Worm (Caenorhabditis elegans): ENCODE measurements around the gene Y41E3.19.

Gene Y41E3.19

ce11 chrIV:15020958-15021357 lies 35.0 kb upstream of the Y41E3.19 start (continued):
- TF ChIP-seq nhr-42 (GFP tag; IDR thresholded peaks at IDR 0.05), result no peak
- TF ChIP-seq gei-8 (GFP tag; optimal IDR thresholded peaks at IDR 0.05), result no peak
- TF ChIP-seq Y5F2A.4 (GFP tag; optimal IDR thresholded peaks at IDR 0.05), result no peak
- TF ChIP-seq daf-19 (GFP tag; conservative IDR thresholded peaks at IDR 0.05), result no peak
- no peak for TF ChIP-seq cey-2 (tag; optimal IDR thresholded peaks at IDR 0.05; ENCODE audit: borderline replicate concordance, insufficient read depth)
- TF ChIP-seq nhr-11 (tag; optimal IDR thresholded peaks at IDR 0.05), result no peak
- TF ChIP-seq spr-1 (tag; optimal IDR thresholded peaks at IDR 0.05), result no peak
- TF ChIP-seq mdt-29 (GFP tag; IDR thresholded peaks at IDR 0.05), result no peak
- no peak for TF ChIP-seq zfp-3 (GFP tag; conservative IDR thresholded peaks at IDR 0.05)
- no peak for TF ChIP-seq R02D3.7 (tag; optimal IDR thresholded peaks at IDR 0.05)
- TF ChIP-seq nhr-6 (tag; optimal IDR thresholded peaks at IDR 0.05), result no peak
- peak; percentile 49 for TF ChIP-seq hlh-30 (tag; optimal IDR thresholded peaks at IDR 0.05; ENCODE audit: insufficient read depth)
- TF ChIP-seq duxl-1 (tag; optimal IDR thresholded peaks at IDR 0.05; ENCODE audit: poor library complexity), result no peak
- peak; percentile 64 for TF ChIP-seq fkh-10 (GFP tag; optimal IDR thresholded peaks at IDR 0.05)
- no peak for TF ChIP-seq skn-1 (tag; optimal IDR thresholded peaks at IDR 0.05)
- peak; percentile 34 for TF ChIP-seq mes-2 (tag; optimal IDR thresholded peaks at IDR 0.05; ENCODE audit: poor library complexity, severe bottlenecking)
- no peak for TF ChIP-seq unc-62 (GFP tag; optimal IDR thresholded peaks at IDR 0.05 in 1 of 2)
- no peak for TF ChIP-seq unc-62 (tag; optimal IDR thresholded peaks at IDR 0.05)
- TF ChIP-seq tag-97 (GFP tag; IDR thresholded peaks at IDR 0.05), result no peak
- peak; percentile 48; the same call in 1 of the 2 replicates for TF ChIP-seq ctbp-1 (GFP tag; IDR thresholded peaks at IDR 0.05)
- no peak for TF ChIP-seq dpl-1 (GFP tag; optimal IDR thresholded peaks at IDR 0.05)
- no peak for TF ChIP-seq Y75B8A.6 (GFP tag; IDR thresholded peaks at IDR 0.05)
- no peak for TF ChIP-seq F37D6.2 (tag; optimal IDR thresholded peaks at IDR 0.05)
- peak; percentile 45 for TF ChIP-seq rbr-2 (tag; optimal IDR thresholded peaks at IDR 0.05)
- TF ChIP-seq aha-1 (tag), result peak; percentile 44
- no peak for TF ChIP-seq zip-2 (tag; optimal IDR thresholded peaks at IDR 0.05)
- TF ChIP-seq ZK337.2 (GFP tag; IDR thresholded peaks at IDR 0.05), result no peak

ce11 chrIV:15024426-15024825 lies 31.5 kb upstream of the Y41E3.19 start:
- no peak for TF ChIP-seq dve-1 (tag; optimal IDR thresholded peaks at IDR 0.05; ENCODE audit: insufficient read depth)
- TF ChIP-seq aha-1 (tag), result peak; percentile 84
- peak; percentile 80 for TF ChIP-seq set-16 (GFP tag; IDR thresholded peaks at IDR 0.05)
- TF ChIP-seq snpc-1.2 (GFP tag; IDR thresholded peaks at IDR 0.05), result no peak
- TF ChIP-seq zip-2 (tag; optimal IDR thresholded peaks at IDR 0.05), result no peak
- no peak for TF ChIP-seq daf-19 (GFP tag; conservative IDR thresholded peaks at IDR 0.05)
- no peak for TF ChIP-seq sdz-12 (GFP tag; optimal IDR thresholded peaks at IDR 0.05)

- TF ChIP-seq lin-38 (GFP tag; IDR thresholded peaks at IDR 0.05), result peak; percentile 46
- peak; percentile 56 to 69 for TF ChIP-seq lsy-2 (tag; optimal IDR thresholded peaks at IDR 0.05)
- no peak for TF ChIP-seq zfp-2 (tag; optimal IDR thresholded peaks at IDR 0.05)
- no peak for TF ChIP-seq set-16 (GFP tag; IDR thresholded peaks at IDR 0.05)
- 0 out of 2 replicates have a peak, but pooled peaks have one; percentile 28 for TF ChIP-seq pha-4 (GFP tag; IDR thresholded peaks at IDR 0.05)
- TF ChIP-seq pha-4 (tag; optimal IDR thresholded peaks at IDR 0.05), result no peak
- TF ChIP-seq aha-1 (tag), result peak; percentile 59
- peak; percentile 89 for TF ChIP-seq dpl-1 (GFP tag; optimal IDR thresholded peaks at IDR 0.05)
- TF ChIP-seq cey-2 (tag; optimal IDR thresholded peaks at IDR 0.05; ENCODE audit: borderline replicate concordance, insufficient read depth), result no peak
- TF ChIP-seq egl-43 (GFP tag; IDR thresholded peaks at IDR 0.05), result no peak
- TF ChIP-seq Y48G9A.11 (GFP tag; IDR thresholded peaks at IDR 0.05), result peak; percentile 94
- no peak for TF ChIP-seq mxl-3 (GFP tag; optimal IDR thresholded peaks at IDR 0.05)
- peak; percentile 24 for TF ChIP-seq ztf-7 (tag; optimal IDR thresholded peaks at IDR 0.05)
- TF ChIP-seq mes-2 (tag; optimal IDR thresholded peaks at IDR 0.05; ENCODE audit: poor library complexity, severe bottlenecking), result peak; percentile 52
- TF ChIP-seq daf-16 (GFP tag; optimal IDR thresholded peaks at IDR 0.05), result no peak
- TF ChIP-seq daf-16 (tag; optimal IDR thresholded peaks at IDR 0.05), result peak; percentile 6
- TF ChIP-seq dve-1 (tag; optimal IDR thresholded peaks at IDR 0.05; ENCODE audit: insufficient read depth), result peak; percentile 23
- no peak for TF ChIP-seq lin-15B (tag; optimal IDR thresholded peaks at IDR 0.05)
- 0 out of 2 replicates have a peak, but pooled peaks have one; percentile 20 for TF ChIP-seq ctbp-1 (GFP tag; IDR thresholded peaks at IDR 0.05)
- peak; percentile 52 for TF ChIP-seq mep-1 (tag; optimal IDR thresholded peaks at IDR 0.05)
Measured at ce11 chrIV:15025384-15025783, 30.5 kb upstream of the Y41E3.19 start, which contains the start of gene fcd-2. Gene fcd-2 (plus strand): TSS chrIV:15025710.

All from whole organism, L4 larva.